Worm (Caenorhabditis elegans) whole organism, L4 larva: ENCODE results near the gene anp-1.

Experiments used
- F10B5.3 ChIP-seq: sonication (generic microtip); optimal IDR thresholded peaks from 2 replicates; lab custom pipeline; 2016; ENCODE audit warnings: mild to moderate bottlenecking, missing genetic modification characterization, missing compliant biosample characterization
- F44E2.7 ChIP-seq: fragments of 200-800 bp; sonication (Bioruptor generic); IDR thresholded peaks from 2 replicates; pipeline ENCODE4 v2.1.2; 2022; ENCODE audit warnings: missing genetic modification characterization, missing compliant biosample characterization
- F49E8.2 ChIP-seq: sonication (generic microtip); optimal IDR thresholded peaks from 2 replicates; lab custom pipeline; 2016; ENCODE audit warnings: missing compliant biosample characterization, mild to moderate bottlenecking, missing genetic modification characterization, borderline replicate concordance
- R02D3.7 ChIP-seq: fragments of 150-350 bp; sonication (generic microtip); optimal IDR thresholded peaks from 3 replicates; lab custom pipeline; 2014; ENCODE audit warnings: missing biosample characterization, missing genetic modification characterization
- Y5F2A.4 ChIP-seq: fragments of 200-800 bp; sonication (Bioruptor generic); optimal IDR thresholded peaks from 2 replicates; lab custom pipeline; 2018; ENCODE audit warnings: mild to moderate bottlenecking, missing genetic modification characterization, missing compliant biosample characterization
- ZK337.2 ChIP-seq: fragments of 200-800 bp; sonication (Bioruptor generic); IDR thresholded peaks from 2 replicates; pipeline ENCODE4 v1.3.6; 2022; ENCODE audit warnings: missing genetic modification reagents, missing genetic modification characterization, missing compliant biosample characterization
- aly-2 ChIP-seq: sonication (generic microtip); optimal IDR thresholded peaks from 2 replicates; lab custom pipeline; 2018; ENCODE audit warnings: missing biosample characterization, missing genetic modification characterization
- attf-4 ChIP-seq: sonication (generic microtip); optimal IDR thresholded peaks from 3 replicates; lab custom pipeline; 2017; ENCODE audit warnings: missing biosample characterization, missing genetic modification characterization
- ceh-32 ChIP-seq: sonication (generic microtip); optimal IDR thresholded peaks from 2 replicates; lab custom pipeline; 2016; ENCODE audit warnings: mild to moderate bottlenecking, missing genetic modification characterization, missing compliant biosample characterization; ENCODE audit not compliant: poor library complexity
- ceh-44 ChIP-seq: fragments of 200-800 bp; sonication (Bioruptor generic); IDR thresholded peaks from 2 replicates; pipeline ENCODE4 v1.3.6; 2022; ENCODE audit warnings: missing genetic modification reagents, missing genetic modification characterization, missing compliant biosample characterization
- ceh-82 ChIP-seq: sonication (generic microtip); optimal IDR thresholded peaks from 2 replicates; lab custom pipeline; 2017; ENCODE audit warnings: missing biosample characterization, missing genetic modification characterization
- ces-1 ChIP-seq: fragments of 150-350 bp; sonication (generic microtip); optimal IDR thresholded peaks from 4 replicates; lab custom pipeline; 2014; ENCODE audit warnings: missing biosample characterization, missing genetic modification reagents, missing genetic modification characterization
- ctbp-1 ChIP-seq: fragments of 200-800 bp; sonication (Bioruptor generic); IDR thresholded peaks from 2 replicates; pipeline ENCODE4 v1.3.6; 2022; ENCODE audit warnings: missing genetic modification reagents, missing genetic modification characterization, missing compliant biosample characterization
- daf-12 ChIP-seq: fragments of 150-350 bp; optimal IDR thresholded peaks from 2 replicates; lab custom pipeline; 2014; ENCODE audit warnings: missing biosample characterization, missing genetic modification reagents, missing genetic modification characterization
- daf-19 ChIP-seq: fragments of 200-800 bp; sonication (Bioruptor generic); conservative IDR thresholded peaks from 2 replicates; pipeline ENCODE4 v1.3.6; 2022; ENCODE audit warnings: missing genetic modification characterization, missing compliant biosample characterization
- dmd-9 ChIP-seq: fragments of 200-800 bp; sonication (Bioruptor generic); IDR thresholded peaks from 2 replicates; pipeline ENCODE4 v1.3.6; 2022; ENCODE audit warnings: missing genetic modification reagents, missing genetic modification characterization, missing compliant biosample characterization
- dpl-1 ChIP-seq: fragments of 150-350 bp; optimal IDR thresholded peaks from 2 replicates; lab custom pipeline; 2014; ENCODE audit warnings: missing biosample characterization, missing genetic modification reagents, missing genetic modification characterization
- egl-43 ChIP-seq: fragments of 200-800 bp; sonication (Bioruptor generic); IDR thresholded peaks from 2 replicates; pipeline ENCODE4 v1.3.6; 2022; ENCODE audit warnings: missing genetic modification reagents, missing genetic modification characterization, missing compliant biosample characterization
- hlh-11 ChIP-seq: fragments of 200-800 bp; sonication (Bioruptor generic); optimal IDR thresholded peaks from 2 replicates; lab custom pipeline; 2018; ENCODE audit warnings: mild to moderate bottlenecking, missing genetic modification characterization, missing compliant biosample characterization
- lim-7 ChIP-seq: fragments of 200-800 bp; sonication (Bioruptor generic); IDR thresholded peaks from 2 replicates; pipeline ENCODE4 v1.3.6; 2022; ENCODE audit warnings: missing genetic modification characterization, missing compliant biosample characterization
- lin-1 ChIP-seq: fragments of 200-800 bp; sonication (Bioruptor generic); IDR thresholded peaks from 2 replicates; pipeline ENCODE4 v1.3.6; 2022; ENCODE audit warnings: missing genetic modification reagents, missing genetic modification characterization, missing compliant biosample characterization
- lin-15B ChIP-seq: fragments of 150-350 bp; sonication (generic microtip); optimal IDR thresholded peaks from 3 replicates; lab custom pipeline; 2014; ENCODE audit warnings: missing biosample characterization, missing genetic modification characterization
- lin-29 ChIP-seq: fragments of 200-800 bp; sonication (Bioruptor generic); IDR thresholded peaks from 2 replicates; pipeline ENCODE4 v1.3.6; 2022; ENCODE audit warnings: missing genetic modification reagents, missing genetic modification characterization, missing compliant biosample characterization
- lin-38 ChIP-seq: fragments of 200-800 bp; sonication (Bioruptor generic); IDR thresholded peaks from 2 replicates; pipeline ENCODE4 v1.3.6; 2022; ENCODE audit warnings: missing genetic modification reagents, missing genetic modification characterization, missing compliant biosample characterization
- lin-39 ChIP-seq: fragments of 150-350 bp; optimal IDR thresholded peaks from 2 replicates; lab custom pipeline; 2014; ENCODE audit warnings: missing biosample characterization, missing genetic modification reagents, missing genetic modification characterization
- lsy-2 ChIP-seq, 2 experiments: fragments of 150-350 bp in 1 of 2; sonication (generic microtip) in 1 of 2; optimal IDR thresholded peaks; 2 replicates each; lab custom pipeline; 2014 to 2017; ENCODE audit warnings: missing biosample characterization in 2 of 2, missing genetic modification characterization in 2 of 2
- mxl-2 ChIP-seq: fragments of 200-800 bp; sonication (Bioruptor generic); conservative IDR thresholded peaks from 2 replicates; pipeline ENCODE4 v1.3.6; 2022; ENCODE audit warnings: missing genetic modification reagents, missing genetic modification characterization, missing compliant biosample characterization
- mxl-3 ChIP-seq: fragments of 200-800 bp; sonication (Bioruptor generic); optimal IDR thresholded peaks from 2 replicates; lab custom pipeline; 2018; ENCODE audit warnings: mild to moderate bottlenecking, missing genetic modification characterization, missing compliant biosample characterization
- nhr-10 ChIP-seq: fragments of 150-350 bp; optimal IDR thresholded peaks from 2 replicates; lab custom pipeline; 2014; ENCODE audit warnings: missing biosample characterization, missing genetic modification characterization
- nhr-102 ChIP-seq: sonication (generic microtip); optimal IDR thresholded peaks from 2 replicates; lab custom pipeline; 2016; ENCODE audit warnings: mild to moderate bottlenecking, missing genetic modification characterization, moderate library complexity, missing compliant biosample characterization
- nhr-237 ChIP-seq: sonication (generic microtip); optimal IDR thresholded peaks from 2 replicates; lab custom pipeline; 2017; ENCODE audit warnings: missing biosample characterization, missing genetic modification characterization
- nhr-25 ChIP-seq: sonication (generic microtip); optimal IDR thresholded peaks from 2 replicates; lab custom pipeline; 2017; ENCODE audit warnings: missing genetic modification characterization, mild to moderate bottlenecking, missing compliant biosample characterization, antibody characterized with exemption, moderate library complexity, borderline replicate concordance; ENCODE audit not compliant: insufficient read depth
- nhr-28 ChIP-seq: fragments of 150-350 bp; optimal IDR thresholded peaks from 2 replicates; lab custom pipeline; 2014; ENCODE audit warnings: missing biosample characterization, missing genetic modification characterization
- nhr-41 ChIP-seq: fragments of 200-800 bp; sonication (Bioruptor generic); IDR thresholded peaks from 2 replicates; pipeline ENCODE4 v1.3.6; 2022; ENCODE audit warnings: missing genetic modification reagents, missing genetic modification characterization, missing compliant biosample characterization
- nhr-42 ChIP-seq: fragments of 200-800 bp; sonication (Bioruptor generic); IDR thresholded peaks from 2 replicates; pipeline ENCODE4 v1.3.6; 2022; ENCODE audit warnings: missing genetic modification characterization, missing compliant biosample characterization
- nhr-48 ChIP-seq: sonication (generic microtip); optimal IDR thresholded peaks from 2 replicates; lab custom pipeline; 2016; ENCODE audit warnings: mild to moderate bottlenecking, missing genetic modification characterization, missing compliant biosample characterization
- nhr-76 ChIP-seq: fragments of 150-350 bp; optimal IDR thresholded peaks from 2 replicates; lab custom pipeline; 2014; ENCODE audit warnings: missing biosample characterization, missing genetic modification characterization
- nhr-77 ChIP-seq: fragments of 150-350 bp; optimal IDR thresholded peaks from 2 replicates; lab custom pipeline; 2014; ENCODE audit warnings: missing biosample characterization, missing genetic modification characterization
- pqm-1 ChIP-seq: sonication (generic microtip); optimal IDR thresholded peaks from 2 replicates; lab custom pipeline; 2017; ENCODE audit warnings: missing biosample characterization, missing genetic modification characterization
- rbr-2 ChIP-seq: sonication (generic microtip); optimal IDR thresholded peaks from 2 replicates; lab custom pipeline; 2016; ENCODE audit warnings: missing genotype, missing genetic modification characterization, missing compliant biosample characterization
- saeg-2 ChIP-seq: fragments of 200-800 bp; sonication (Bioruptor generic); IDR thresholded peaks from 2 replicates; pipeline ENCODE4 v1.3.6; 2022; ENCODE audit warnings: missing genetic modification reagents, missing genetic modification characterization, missing compliant biosample characterization
- sdz-12 ChIP-seq: fragments of 200-800 bp; sonication (Bioruptor generic); optimal IDR thresholded peaks from 2 replicates; lab custom pipeline; 2018; ENCODE audit warnings: mild to moderate bottlenecking, missing genetic modification characterization, missing compliant biosample characterization
- set-16 ChIP-seq: fragments of 200-800 bp; sonication (Bioruptor generic); IDR thresholded peaks from 2 replicates; pipeline ENCODE4 v1.3.6; 2022; ENCODE audit warnings: missing genetic modification reagents, missing genetic modification characterization, missing compliant biosample characterization
- skn-1 ChIP-seq: fragments of 150-350 bp; optimal IDR thresholded peaks from 2 replicates; lab custom pipeline; 2014; ENCODE audit warnings: missing biosample characterization, missing genetic modification characterization
- snpc-1.2 ChIP-seq: fragments of 200-800 bp; sonication (Bioruptor generic); IDR thresholded peaks from 2 replicates; pipeline ENCODE4 v1.3.6; 2022; ENCODE audit warnings: missing genetic modification reagents, missing genetic modification characterization, missing compliant biosample characterization
- tra-1 ChIP-seq: fragments of 200-800 bp; sonication (Bioruptor generic); IDR thresholded peaks from 2 replicates; pipeline ENCODE4 v1.3.6; 2022; ENCODE audit warnings: missing genetic modification reagents, missing genetic modification characterization, missing compliant biosample characterization
- unc-62 ChIP-seq, 3 experiments: fragments of 150-350 bp in 1 of 3; sonication (generic microtip); optimal IDR thresholded peaks in 2 of 3; peaks in 1 of 3; 1 replicate in 1 of 3; 2 replicates in 2 of 3; lab custom pipeline; 2014 to 2017; ENCODE audit warnings: missing biosample characterization in 3 of 3, missing genetic modification characterization in 3 of 3, missing genetic modification reagents in 3 of 3, missing genotype in 1 of 3
- vab-7 ChIP-seq: fragments of 200-800 bp; sonication (Bioruptor generic); IDR thresholded peaks from 2 replicates; pipeline ENCODE4 v1.3.6; 2022; ENCODE audit warnings: missing genetic modification reagents, missing genetic modification characterization, missing compliant biosample characterization
- zfp-3 ChIP-seq: fragments of 200-800 bp; sonication (Bioruptor generic); conservative IDR thresholded peaks from 2 replicates; pipeline ENCODE4 v1.3.6; 2022; ENCODE audit warnings: missing genetic modification reagents, missing genetic modification characterization, missing compliant biosample characterization
- zip-11 ChIP-seq: fragments of 200-800 bp; sonication (Bioruptor generic); IDR thresholded peaks from 2 replicates; pipeline ENCODE4 v1.3.6; 2022; ENCODE audit warnings: missing genetic modification characterization, missing compliant biosample characterization
- ztf-11 ChIP-seq: fragments of 150-350 bp; optimal IDR thresholded peaks from 2 replicates; lab custom pipeline; 2014; ENCODE audit warnings: missing biosample characterization, missing genetic modification characterization

anp-1 gene

DNA sequence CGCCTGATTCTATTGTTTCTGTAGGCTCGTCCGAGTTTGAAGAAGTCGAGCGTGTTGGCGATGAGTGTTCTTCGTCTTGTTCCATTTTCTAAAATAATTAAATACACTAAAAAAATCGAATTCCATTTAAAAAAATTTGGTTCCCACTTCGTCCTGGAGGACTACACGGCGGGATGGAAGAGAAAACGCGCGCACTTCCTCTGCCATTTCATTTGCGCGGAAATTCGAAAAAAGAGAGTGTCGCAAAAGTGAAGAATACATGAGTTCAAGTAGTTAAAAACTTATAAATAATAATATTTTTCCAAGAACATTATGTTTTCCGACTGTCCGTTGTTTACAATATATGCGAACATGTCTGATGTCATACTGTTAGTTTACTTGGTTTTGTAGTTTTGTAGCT is 10.7 kb downstream of the anp-1 start, which contains the start of gene T07F10.3 (continued):
- TF ChIP-seq R02D3.7 (tag; lab: Kevin White, UChicago): no peak
- no peak for TF ChIP-seq nhr-41 (GFP tag; lab: Robert Waterston, UW)
- peak; percentile 64 for TF ChIP-seq hlh-11 (tag; lab: Kevin White, UChicago)
- TF ChIP-seq pqm-1 (tag; lab: Kevin White, UChicago): no peak
- TF ChIP-seq lsy-2 (tag; optimal IDR thresholded peaks at IDR 0.05; lab: Kevin White, UChicago): no peak
- no peak for TF ChIP-seq ceh-82
- no peak for TF ChIP-seq lin-15B (tag; lab: Kevin White, UChicago)
- peak; percentile 57; the same call in 1 of the 2 replicates for TF ChIP-seq vab-7 (GFP tag; lab: Robert Waterston, UW)
- no peak for TF ChIP-seq nhr-237 (tag; lab: Kevin White, UChicago)
- TF ChIP-seq tra-1 (GFP tag; lab: Robert Waterston, UW): peak; percentile 70; the same call in 1 of the 2 replicates
- no peak for TF ChIP-seq F44E2.7 (GFP tag; lab: Robert Waterston, UW)
- TF ChIP-seq snpc-1.2 (GFP tag; lab: Robert Waterston, UW): 0 out of 2 replicates have a peak, but pooled peaks have one; percentile 63
- 0 out of 2 replicates have a peak, but pooled peaks have one; percentile 21 for TF ChIP-seq nhr-42
- no peak for TF ChIP-seq lin-39 (tag; lab: Kevin White, UChicago)
- peak; percentile 25 for TF ChIP-seq ces-1 (GFP tag; lab: Kevin White, UChicago)
- no peak for TF ChIP-seq aly-2 (tag; lab: Kevin White, UChicago)
- no peak for TF ChIP-seq lin-29 (GFP tag; lab: Robert Waterston, UW)
- TF ChIP-seq daf-19 (GFP tag; lab: Robert Waterston, UW): no peak
- TF ChIP-seq sdz-12: peak; percentile 77
- peak; percentile 30 for TF ChIP-seq F10B5.3 (tag; lab: Kevin White, UChicago)
- TF ChIP-seq dmd-9 (GFP tag; lab: Robert Waterston, UW): peak; percentile 93
- no peak for TF ChIP-seq ceh-32 (tag; lab: Kevin White, UChicago)
- TF ChIP-seq lin-38: peak; percentile 81
- TF ChIP-seq nhr-10 (tag; lab: Kevin White, UChicago): no peak
- no peak for TF ChIP-seq nhr-76
- no peak for TF ChIP-seq nhr-25 (tag; lab: Kevin White, UChicago)
- peak; percentile 45 for TF ChIP-seq F49E8.2 (tag; lab: Kevin White, UChicago)
- TF ChIP-seq skn-1 (tag; lab: Kevin White, UChicago): no peak
- TF ChIP-seq ceh-44 (GFP tag; lab: Robert Waterston, UW): peak; percentile 46; the same call in 1 of the 2 replicates
- peak; percentile 49; the same call in 1 of the 2 replicates for TF ChIP-seq mxl-2 (GFP tag; lab: Robert Waterston, UW)
- no peak; the same call in 1 of the 2 replicates for TF ChIP-seq ctbp-1 (GFP tag; lab: Robert Waterston, UW)
- TF ChIP-seq lin-1 (GFP tag; lab: Robert Waterston, UW): 0 out of 2 replicates have a peak, but pooled peaks have one; percentile 56
- no peak for TF ChIP-seq lim-7 (GFP tag; lab: Robert Waterston, UW)
- peak; percentile 41 for TF ChIP-seq mxl-3 (GFP tag; lab: Kevin White, UChicago)
- peak; percentile 45 for TF ChIP-seq nhr-77 (tag; lab: Kevin White, UChicago)
- TF ChIP-seq zfp-3: peak; percentile 81; the same call in 1 of the 2 replicates
- TF ChIP-seq ztf-11 (tag; lab: Kevin White, UChicago): no peak
- peak; percentile 51 for TF ChIP-seq nhr-48
- no peak for TF ChIP-seq zip-11 (GFP tag; lab: Robert Waterston, UW)
- TF ChIP-seq unc-62 (GFP tag; optimal IDR thresholded peaks at IDR 0.05 in 1 of 2; lab: Kevin White, UChicago): no peak
- TF ChIP-seq unc-62 (tag; optimal IDR thresholded peaks at IDR 0.05; lab: Kevin White, UChicago): no peak
- TF ChIP-seq dpl-1 (GFP tag; lab: Kevin White, UChicago): peak; percentile 99
- no peak for TF ChIP-seq egl-43 (GFP tag; lab: Robert Waterston, UW)
- no peak for TF ChIP-seq daf-12 (tag; lab: Kevin White, UChicago)
- peak; percentile 69 for TF ChIP-seq rbr-2 (tag; lab: Kevin White, UChicago)
- TF ChIP-seq nhr-102 (tag; lab: Kevin White, UChicago): peak; percentile 79
- TF ChIP-seq attf-4 (tag; lab: Kevin White, UChicago): no peak
- peak; percentile 97 for TF ChIP-seq ZK337.2
- TF ChIP-seq Y5F2A.4 (GFP tag; lab: Kevin White, UChicago): no peak
- 0 out of 2 replicates have a peak, but pooled peaks have one; percentile 38 for TF ChIP-seq saeg-2 (GFP tag; lab: Robert Waterston, UW)
- peak; percentile 69 for TF ChIP-seq nhr-28 (tag; lab: Kevin White, UChicago)
- TF ChIP-seq set-16 (GFP tag; lab: Robert Waterston, UW): no peak
